Worm (Caenorhabditis elegans) whole organism, mixed stage, embryonic: ENCODE measurements around the gene ZC239.20.
A peak's percentile ranks its signal among the peaks of the same experiment; 100 is the strongest.

Source experiments
- M03D4.4 ChIP-seq: sonication (generic microtip); optimal IDR thresholded peaks from 2 replicates; lab custom pipeline; 2017; ENCODE audit warnings: mild to moderate bottlenecking, missing genetic modification characterization, missing compliant biosample characterization
- bed-3 ChIP-seq: fragments of 200-800 bp; sonication (Bioruptor generic); optimal IDR thresholded peaks from 3 replicates; lab custom pipeline; 2018; ENCODE audit warnings: mild to moderate bottlenecking, missing genetic modification characterization, moderate library complexity, missing compliant biosample characterization
- blmp-1 ChIP-seq: fragments of 150-350 bp; optimal IDR thresholded peaks from 2 replicates; lab custom pipeline; 2014; ENCODE audit warnings: missing biosample characterization, missing genetic modification characterization
- ceh-43 ChIP-seq: fragments of 200-800 bp; sonication (Bioruptor generic); optimal IDR thresholded peaks from 2 replicates; lab custom pipeline; 2018; ENCODE audit warnings: mild to moderate bottlenecking, missing genetic modification characterization, moderate library complexity, missing compliant biosample characterization
- ceh-83 ChIP-seq: fragments of 200-800 bp; sonication (Bioruptor generic); optimal IDR thresholded peaks from 2 replicates; lab custom pipeline; 2018; ENCODE audit warnings: mild to moderate bottlenecking, missing genetic modification characterization, missing compliant biosample characterization
- ces-1 ChIP-seq: fragments of 150-350 bp; optimal IDR thresholded peaks from 2 replicates; lab custom pipeline; 2014; ENCODE audit warnings: missing biosample characterization, missing genetic modification reagents, missing genetic modification characterization
- cnd-1 ChIP-seq: fragments of 200-800 bp; sonication (Bioruptor generic); optimal IDR thresholded peaks from 2 replicates; lab custom pipeline; 2018; ENCODE audit warnings: mild to moderate bottlenecking, missing genetic modification characterization, missing compliant biosample characterization
- drap-1 ChIP-seq: fragments of 200-800 bp; sonication (Bioruptor generic); optimal IDR thresholded peaks from 3 replicates; lab custom pipeline; 2018; ENCODE audit warnings: mild to moderate bottlenecking, missing genetic modification characterization, missing compliant biosample characterization
- elt-1 ChIP-seq: sonication (generic microtip); optimal IDR thresholded peaks from 2 replicates; lab custom pipeline; 2017; ENCODE audit warnings: missing genetic modification characterization, mild to moderate bottlenecking, missing compliant biosample characterization, antibody characterized with exemption, moderate library complexity, borderline replicate concordance; ENCODE audit not compliant: insufficient read depth
- elt-3 ChIP-seq: fragments of 150-350 bp; optimal IDR thresholded peaks from 2 replicates; lab custom pipeline; 2014; ENCODE audit warnings: missing biosample characterization, missing genetic modification characterization
- flh-1 ChIP-seq: fragments of 200-800 bp; sonication (Bioruptor generic); optimal IDR thresholded peaks from 2 replicates; lab custom pipeline; 2018; ENCODE audit warnings: mild to moderate bottlenecking, missing genetic modification characterization, moderate library complexity, missing compliant biosample characterization
- ham-2 ChIP-seq: fragments of 200-800 bp; sonication (Bioruptor generic); optimal IDR thresholded peaks from 2 replicates; lab custom pipeline; 2018; ENCODE audit warnings: mild to moderate bottlenecking, missing genetic modification characterization, missing compliant biosample characterization
- hlh-1 ChIP-seq: fragments of 150-350 bp; optimal IDR thresholded peaks from 2 replicates; lab custom pipeline; 2014; ENCODE audit warnings: missing biosample characterization, missing genetic modification reagents, missing genetic modification characterization
- lin-13 ChIP-seq: fragments of 150-350 bp; optimal IDR thresholded peaks from 2 replicates; lab custom pipeline; 2014; ENCODE audit warnings: missing biosample characterization, missing genetic modification characterization
- lin-32 ChIP-seq: fragments of 200-800 bp; sonication (Bioruptor generic); optimal IDR thresholded peaks from 2 replicates; lab custom pipeline; 2018; ENCODE audit warnings: mild to moderate bottlenecking, missing genetic modification characterization, missing compliant biosample characterization
- mep-1 ChIP-seq: fragments of 150-350 bp; optimal IDR thresholded peaks from 2 replicates; lab custom pipeline; 2017; ENCODE audit warnings: missing biosample characterization, missing genetic modification reagents, missing genetic modification characterization, inconsistent platforms
- mls-2 ChIP-seq: sonication (generic microtip); optimal IDR thresholded peaks from 2 replicates; lab custom pipeline; 2016; ENCODE audit warnings: mild to moderate bottlenecking, missing genetic modification characterization, moderate library complexity, missing compliant biosample characterization
- nhr-12 ChIP-seq: fragments of 150-350 bp; optimal IDR thresholded peaks from 2 replicates; lab custom pipeline; 2014; ENCODE audit warnings: missing biosample characterization, missing genetic modification characterization
- nhr-2 ChIP-seq: fragments of 150-350 bp; optimal IDR thresholded peaks from 2 replicates; lab custom pipeline; 2014; ENCODE audit warnings: missing biosample characterization, missing genetic modification characterization
- nhr-237 ChIP-seq: fragments of 150-350 bp; optimal IDR thresholded peaks from 2 replicates; lab custom pipeline; 2014; ENCODE audit warnings: missing biosample characterization, missing genetic modification characterization
- nhr-28 ChIP-seq: fragments of 150-350 bp; optimal IDR thresholded peaks from 2 replicates; lab custom pipeline; 2014; ENCODE audit warnings: missing biosample characterization, missing genetic modification characterization
- pha-4 ChIP-seq: fragments of 150-350 bp; optimal IDR thresholded peaks from 2 replicates; lab custom pipeline; 2018; ENCODE audit warnings: missing biosample characterization, missing genetic modification reagents, missing genetic modification characterization
- sem-2 ChIP-seq: fragments of 200-800 bp; sonication (Bioruptor generic); optimal IDR thresholded peaks from 2 replicates; lab custom pipeline; 2018; ENCODE audit warnings: mild to moderate bottlenecking, missing genetic modification characterization, missing compliant biosample characterization
- snpc-4 ChIP-seq: fragments of 150-350 bp; optimal IDR thresholded peaks from 2 replicates; lab custom pipeline; 2014; ENCODE audit warnings: missing biosample characterization, missing genetic modification characterization
- unc-120 ChIP-seq: sonication (generic microtip); optimal IDR thresholded peaks from 2 replicates; lab custom pipeline; 2017; ENCODE audit warnings: missing genetic modification characterization, missing compliant biosample characterization; ENCODE audit not compliant: poor library complexity, severe bottlenecking
- unc-62 ChIP-seq: fragments of 150-350 bp; optimal IDR thresholded peaks from 2 replicates; lab custom pipeline; 2014; ENCODE audit warnings: missing biosample characterization, missing genetic modification reagents, missing genetic modification characterization
- zip-8 ChIP-seq: fragments of 150-350 bp; optimal IDR thresholded peaks from 2 replicates; lab custom pipeline; 2014; ENCODE audit warnings: missing biosample characterization, missing genetic modification characterization
- ztf-11 ChIP-seq: fragments of 150-350 bp; optimal IDR thresholded peaks from 2 replicates; lab custom pipeline; 2014; ENCODE audit warnings: missing biosample characterization, missing genetic modification characterization

ZC239.20 gene

DNA sequence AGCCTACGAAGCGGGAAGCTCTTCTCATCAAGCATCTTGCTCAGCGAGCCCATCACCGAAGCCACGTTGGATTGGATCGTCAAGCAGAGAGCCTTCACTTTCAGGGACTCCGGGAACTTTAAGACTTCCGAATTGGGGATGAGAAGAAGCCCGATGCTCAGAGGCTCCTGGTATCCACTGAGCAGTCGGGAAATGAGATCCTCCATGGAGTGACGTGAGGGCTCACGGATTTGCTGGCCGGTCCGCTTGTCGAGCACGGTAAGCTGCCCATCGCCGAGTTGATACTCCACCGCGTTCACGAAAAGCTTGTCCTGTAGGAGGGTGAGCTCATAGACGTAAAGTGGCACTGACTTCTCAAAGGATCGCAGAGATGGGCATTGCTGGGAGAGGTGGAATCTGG is 41.2 kb upstream of the ZC239.20 start:
- TF ChIP-seq hlh-1 (tag; lab: Kevin White, UChicago) (no peak), ces-1 (GFP tag; lab: Kevin White, UChicago) (no peak), cnd-1 (tag; lab: Kevin White, UChicago) (no peak), unc-120 (tag; lab: Kevin White, UChicago) (no peak), unc-62 (GFP tag; lab: Kevin White, UChicago) (no peak), zip-8 (tag; lab: Kevin White, UChicago) (no peak), drap-1 (no peak), bed-3 (GFP tag; lab: Kevin White, UChicago) (no peak), elt-3 (tag; lab: Kevin White, UChicago) (no peak), pha-4 (tag; lab: Kevin White, UChicago) (no peak), flh-1 (GFP tag; lab: Kevin White, UChicago) (no peak)

DNA sequence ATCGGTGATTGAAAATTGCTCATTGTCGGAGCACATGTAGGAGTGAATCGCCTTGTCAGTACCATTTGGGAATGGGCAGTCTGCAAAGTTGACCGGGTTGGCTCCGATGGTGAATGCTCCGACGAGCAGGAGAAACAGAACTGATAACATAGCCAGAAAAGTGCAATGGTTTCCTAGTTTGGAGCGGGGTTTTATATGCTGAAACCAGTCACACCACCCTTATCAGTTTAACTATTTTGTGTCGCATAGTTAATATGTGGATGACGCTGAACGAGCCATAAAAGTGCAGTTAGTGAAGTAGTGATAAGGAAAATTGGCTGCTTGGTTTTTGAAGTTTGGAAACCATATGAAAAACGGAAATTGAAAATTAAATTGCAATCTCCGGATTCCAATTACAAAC is 39.5 kb upstream of the ZC239.20 start, which contains the start of gene C17F4.7:
Gene C17F4.7, minus strand, starts transcription at position 180 of the 400 bp plus-strand sequence.
- TF ChIP-seq lin-32 (GFP tag; lab: Kevin White, UChicago) = no peak
- no peak for TF ChIP-seq flh-1 (GFP tag; lab: Kevin White, UChicago)
- no peak for TF ChIP-seq mls-2 (tag; lab: Kevin White, UChicago)
- TF ChIP-seq elt-1 (tag; lab: Kevin White, UChicago) = no peak
- no peak for TF ChIP-seq snpc-4 (tag; lab: Kevin White, UChicago)
- no peak for TF ChIP-seq hlh-1 (tag; lab: Kevin White, UChicago)
- no peak for TF ChIP-seq lin-13 (tag; lab: Kevin White, UChicago)
- TF ChIP-seq drap-1 = no peak

DNA sequence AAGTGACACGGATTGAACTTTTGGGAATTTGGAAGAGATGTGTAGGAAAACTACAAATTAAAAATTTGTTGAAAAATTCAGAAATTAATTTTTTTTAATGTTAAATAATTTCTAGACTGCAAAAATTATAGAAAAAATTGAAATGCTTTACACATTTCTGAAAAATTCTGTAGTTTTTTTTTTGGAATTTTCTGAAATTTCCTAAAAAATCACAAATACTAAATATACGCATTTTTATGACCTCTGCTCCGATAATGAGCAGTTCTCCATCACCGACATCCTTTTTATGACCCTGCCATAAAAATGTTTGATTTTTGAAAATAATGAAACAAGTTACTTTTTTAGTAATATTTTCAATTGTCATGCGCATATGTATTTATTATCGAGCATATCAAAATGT is 38.4 kb upstream of the ZC239.20 start:
- TF ChIP-seq ceh-83 (GFP tag; lab: Kevin White, UChicago) = no peak
- no peak for TF ChIP-seq ztf-11 (tag; lab: Kevin White, UChicago)
- no peak for TF ChIP-seq elt-1 (tag; lab: Kevin White, UChicago)
- no peak for TF ChIP-seq sem-2
- TF ChIP-seq mls-2 (tag; lab: Kevin White, UChicago) = no peak
- TF ChIP-seq bed-3 (GFP tag; lab: Kevin White, UChicago) = no peak
- no peak for TF ChIP-seq unc-120 (tag; lab: Kevin White, UChicago)
- TF ChIP-seq ceh-43 (GFP tag; lab: Kevin White, UChicago) = no peak
- TF ChIP-seq mep-1 (tag; lab: Kevin White, UChicago) = no peak
- TF ChIP-seq nhr-12 (tag; lab: Kevin White, UChicago) = no peak
- no peak for TF ChIP-seq nhr-28 (tag; lab: Kevin White, UChicago)

DNA sequence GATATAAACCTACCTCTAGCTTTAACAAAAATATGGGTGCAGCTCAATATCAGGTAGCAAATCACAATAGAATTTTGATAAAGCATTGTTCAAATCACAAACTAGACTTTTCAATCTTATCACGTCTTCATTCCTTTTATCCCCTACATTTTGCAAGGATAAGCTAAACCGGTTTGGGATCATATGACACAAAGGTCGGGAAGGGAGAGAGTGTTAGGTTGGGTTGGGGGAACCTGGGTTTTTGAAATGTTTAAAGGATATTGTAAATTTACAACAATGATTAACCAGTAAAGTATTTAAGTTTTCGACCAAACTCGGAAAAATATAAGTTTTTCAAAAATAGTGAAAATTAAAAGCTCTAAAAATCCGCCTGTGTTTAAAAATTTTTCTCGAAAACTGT is 37.7 kb upstream of the ZC239.20 start, which contains the start of gene C17F4.12:
Gene C17F4.12, minus strand, starts transcription at position 101 of the 400 bp plus-strand sequence.
- TF ChIP-seq nhr-237 (tag; lab: Kevin White, UChicago) = no peak
- no peak for TF ChIP-seq M03D4.4
- TF ChIP-seq nhr-2 (tag; lab: Kevin White, UChicago) = no peak
- no peak for TF ChIP-seq mep-1 (tag; lab: Kevin White, UChicago)
- no peak for TF ChIP-seq unc-120 (tag; lab: Kevin White, UChicago)
- no peak for TF ChIP-seq bed-3 (GFP tag; lab: Kevin White, UChicago)

DNA sequence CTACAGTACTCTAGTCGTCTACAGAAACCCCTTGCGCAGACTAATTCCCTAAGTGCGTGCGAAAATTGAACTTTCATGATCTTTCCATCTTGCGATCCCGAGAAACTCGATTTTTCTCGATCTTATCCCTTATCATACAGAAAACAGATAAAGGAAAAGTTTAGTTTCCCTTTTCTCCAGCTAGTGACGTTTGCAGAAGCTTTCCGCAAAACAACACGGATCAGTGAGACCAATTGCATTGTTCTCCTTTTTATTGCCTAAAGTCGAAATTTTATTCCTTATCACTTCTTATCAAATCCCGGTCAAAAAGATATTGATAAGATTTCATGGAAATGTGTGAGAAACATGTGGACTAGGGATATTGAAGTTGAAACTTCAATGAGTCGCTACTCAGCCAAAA is 35.5 kb upstream of the ZC239.20 start:
- TF ChIP-seq hlh-1 (tag; lab: Kevin White, UChicago) (no peak), M03D4.4 (no peak), blmp-1 (tag; lab: Kevin White, UChicago) (peak; percentile 10), nhr-2 (tag; lab: Kevin White, UChicago) (no peak), elt-3 (tag; lab: Kevin White, UChicago) (peak; percentile 88), bed-3 (GFP tag; lab: Kevin White, UChicago) (no peak), drap-1 (no peak), lin-13 (tag; lab: Kevin White, UChicago) (no peak), nhr-28 (tag; lab: Kevin White, UChicago) (no peak), flh-1 (GFP tag; lab: Kevin White, UChicago) (no peak), cnd-1 (tag; lab: Kevin White, UChicago) (no peak), mep-1 (tag; lab: Kevin White, UChicago) (no peak), ham-2 (GFP tag; lab: Kevin White, UChicago) (no peak)
